Worm (Caenorhabditis elegans): Measurements from ENCODE around the gene acs-1.

Gene acs-1

ce11 chrV:6515344-6515743 is 9.4 kb upstream of the acs-1 start:
- TF ChIP-seq gmeb-1 (tag; optimal IDR thresholded peaks at IDR 0.05) (no peak), C34F6.9 (tag; optimal IDR thresholded peaks at IDR 0.05) (no peak), sma-9 (GFP tag; optimal IDR thresholded peaks at IDR 0.05) (no peak), sma-9 (tag; optimal IDR thresholded peaks at IDR 0.05) (no peak), snpc-4 (tag; optimal IDR thresholded peaks at IDR 0.05) (no peak), egl-27 (tag; optimal IDR thresholded peaks at IDR 0.05) (no peak), dmd-4 (tag; optimal IDR thresholded peaks at IDR 0.05) (no peak), mab-5 (tag; optimal IDR thresholded peaks at IDR 0.05) (no peak), skn-1 (tag; optimal IDR thresholded peaks at IDR 0.05) (no peak), nhr-21 (tag; optimal IDR thresholded peaks at IDR 0.05) (no peak), lin-39 (tag; optimal IDR thresholded peaks at IDR 0.05) (no peak), peb-1 (tag; optimal IDR thresholded peaks at IDR 0.05) (no peak), mdl-1 (tag; optimal IDR thresholded peaks at IDR 0.05) (no peak), ztf-4 (tag; optimal IDR thresholded peaks at IDR 0.05) (no peak), nhr-12 (tag; optimal IDR thresholded peaks at IDR 0.05) (no peak), unc-55 (GFP tag; optimal IDR thresholded peaks at IDR 0.05) (no peak)

DNA sequence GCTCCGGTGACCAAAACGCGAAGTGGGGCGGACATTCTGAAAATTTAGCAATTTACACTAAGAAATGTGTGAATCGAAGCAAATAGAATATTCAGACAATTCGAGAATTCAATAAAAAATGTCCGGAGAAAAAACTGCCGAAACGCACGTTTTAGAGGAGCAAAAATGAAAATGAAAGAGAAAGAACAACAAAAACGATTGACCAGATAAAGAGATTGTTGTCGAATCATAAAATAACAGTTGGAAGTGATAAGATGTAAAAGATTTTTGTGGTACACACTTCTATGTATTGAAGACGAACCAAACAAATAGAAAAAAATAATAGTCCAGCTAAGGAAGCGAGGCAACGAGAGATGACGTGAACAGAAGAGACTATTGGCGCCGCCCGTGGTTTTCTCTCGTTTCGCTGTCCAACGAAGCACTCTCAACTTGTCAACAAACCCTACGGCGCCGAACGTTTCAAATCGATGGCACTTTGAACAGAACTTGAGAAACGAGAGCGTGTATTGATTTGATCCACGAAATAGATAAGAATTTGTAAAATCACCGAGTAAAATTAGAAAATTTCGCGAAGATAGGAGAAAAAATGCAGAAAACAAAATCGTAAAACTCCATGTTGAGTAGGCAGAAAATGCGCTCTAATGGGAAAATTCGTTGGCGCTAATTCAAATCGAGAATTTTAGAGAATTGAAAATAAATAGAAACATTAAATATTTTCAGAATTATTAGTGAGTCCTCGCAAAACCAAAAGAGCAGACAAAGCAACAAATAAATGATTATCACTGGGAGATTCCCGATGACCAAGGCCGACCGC is 8.1 kb upstream of the acs-1 start, which contains the start of gene mdh-1:
TSS of gene mdh-1 (minus strand) at position 36 of the 814 bp plus-strand sequence.
- TF ChIP-seq unc-55 (GFP tag; optimal IDR thresholded peaks at IDR 0.05): peak; percentile 67
- no peak for TF ChIP-seq mbf-1 (tag; optimal IDR thresholded peaks at IDR 0.05)
- TF ChIP-seq sma-9 (GFP tag; optimal IDR thresholded peaks at IDR 0.05): peak; percentile 10
- no peak for TF ChIP-seq sma-9 (tag; optimal IDR thresholded peaks at IDR 0.05)
- no peak for TF ChIP-seq skn-1 (tag; optimal IDR thresholded peaks at IDR 0.05)
- TF ChIP-seq peb-1 (tag; optimal IDR thresholded peaks at IDR 0.05): no peak
- no peak for TF ChIP-seq ztf-11 (tag; optimal IDR thresholded peaks at IDR 0.05)

- peak; percentile 16 for TF ChIP-seq ama-1 (optimal IDR thresholded peaks at IDR 0.05)
- TF ChIP-seq fos-1 (tag; optimal IDR thresholded peaks at IDR 0.05): peak; percentile 75
- TF ChIP-seq F13H6.1 (tag; optimal IDR thresholded peaks at IDR 0.05): peak; percentile 60
- peak; percentile 72 for TF ChIP-seq nhr-21 (tag; optimal IDR thresholded peaks at IDR 0.05)
- peak in 1 of 2 experiments; percentile 46 for TF ChIP-seq lsy-2 (tag; optimal IDR thresholded peaks at IDR 0.05)
- TF ChIP-seq nhr-23 (tag; optimal IDR thresholded peaks at IDR 0.05): no peak
- peak; percentile 74 for TF ChIP-seq nhr-25 (tag; optimal IDR thresholded peaks at IDR 0.05)
- no peak for TF ChIP-seq nhr-12 (tag; optimal IDR thresholded peaks at IDR 0.05)
- no peak for TF ChIP-seq nhr-77 (tag; optimal IDR thresholded peaks at IDR 0.05)
- TF ChIP-seq mdl-1 (tag; optimal IDR thresholded peaks at IDR 0.05): peak in 1 of 2 experiments; percentile 50
- peak; percentile 32 for TF ChIP-seq sma-3 (GFP tag; optimal IDR thresholded peaks at IDR 0.05)
- no peak for TF ChIP-seq aly-2 (tag; optimal IDR thresholded peaks at IDR 0.05)
- peak; percentile 96 for TF ChIP-seq blmp-1 (tag; optimal IDR thresholded peaks at IDR 0.05; ENCODE audit: insufficient read depth)
- TF ChIP-seq nhr-6 (tag; optimal IDR thresholded peaks at IDR 0.05): peak; percentile 32
- TF ChIP-seq C34F6.9 (tag; optimal IDR thresholded peaks at IDR 0.05): peak; percentile 71
- TF ChIP-seq nhr-129 (tag; optimal IDR thresholded peaks at IDR 0.05): peak; percentile 86
- peak; percentile 89 for TF ChIP-seq sma-9 (GFP tag; optimal IDR thresholded peaks at IDR 0.05)
- no peak for TF ChIP-seq sma-9 (tag; optimal IDR thresholded peaks at IDR 0.05)
- TF ChIP-seq sem-4 (tag; optimal IDR thresholded peaks at IDR 0.05): peak; percentile 45
- TF ChIP-seq crh-2 (tag; optimal IDR thresholded peaks at IDR 0.05): peak; percentile 81
- TF ChIP-seq Y55F3AM.14 (GFP tag; optimal IDR thresholded peaks at IDR 0.05): peak; percentile 30
These were observed 7.2 kb upstream of the acs-1 start for ce11 chrV:6517305-6518224.

DNA sequence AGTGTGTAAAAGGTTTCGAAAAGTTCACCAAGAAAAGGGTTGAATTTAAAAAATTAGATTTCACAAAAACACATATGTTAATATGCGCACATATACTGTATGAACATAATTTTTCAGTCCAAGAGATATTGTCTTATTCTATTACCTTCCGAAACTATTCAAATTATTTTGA is 6.7 kb upstream of the acs-1 start, which contains the start of gene F46E10.3:
TSS of gene F46E10.3 (plus strand) at position 73 of the 172 bp plus-strand sequence.
- TF ChIP-seq ztf-4 (tag; optimal IDR thresholded peaks at IDR 0.05): no peak
- TF ChIP-seq nhr-129 (tag; optimal IDR thresholded peaks at IDR 0.05): no peak
- TF ChIP-seq peb-1 (tag; optimal IDR thresholded peaks at IDR 0.05): no peak
- TF ChIP-seq nhr-12 (tag; optimal IDR thresholded peaks at IDR 0.05): no peak
- TF ChIP-seq C34F6.9 (tag; optimal IDR thresholded peaks at IDR 0.05): no peak
- TF ChIP-seq nhr-10 (tag; optimal IDR thresholded peaks at IDR 0.05): no peak
- TF ChIP-seq alr-1 (tag; optimal IDR thresholded peaks at IDR 0.05): no peak
- no peak for TF ChIP-seq egl-27 (tag; optimal IDR thresholded peaks at IDR 0.05)
- TF ChIP-seq mdl-1 (tag; optimal IDR thresholded peaks at IDR 0.05): no peak
- TF ChIP-seq nhr-21 (tag; optimal IDR thresholded peaks at IDR 0.05): no peak
- TF ChIP-seq nhr-6 (tag; optimal IDR thresholded peaks at IDR 0.05): no peak
- no peak for TF ChIP-seq lin-11 (tag; optimal IDR thresholded peaks at IDR 0.05)
- TF ChIP-seq F13H6.1 (tag; optimal IDR thresholded peaks at IDR 0.05): no peak
- TF ChIP-seq unc-39 (tag; optimal IDR thresholded peaks at IDR 0.05): no peak
- TF ChIP-seq fos-1 (tag; optimal IDR thresholded peaks at IDR 0.05): no peak

All from whole organism, L2 larva.